Worm (Caenorhabditis elegans) whole organism, mixed stage, embryonic: Measurements from ENCODE around the gene fbxa-224.

Experiments
- bed-3 ChIP-seq: fragments of 200-800 bp; sonication (Bioruptor generic); optimal IDR thresholded peaks from 3 replicates; lab custom pipeline; 2018; ENCODE audit warnings: mild to moderate bottlenecking, missing genetic modification characterization, moderate library complexity, missing compliant biosample characterization
- ceh-43 ChIP-seq: fragments of 200-800 bp; sonication (Bioruptor generic); optimal IDR thresholded peaks from 2 replicates; lab custom pipeline; 2018; ENCODE audit warnings: mild to moderate bottlenecking, missing genetic modification characterization, moderate library complexity, missing compliant biosample characterization
- ceh-83 ChIP-seq: fragments of 200-800 bp; sonication (Bioruptor generic); optimal IDR thresholded peaks from 2 replicates; lab custom pipeline; 2018; ENCODE audit warnings: mild to moderate bottlenecking, missing genetic modification characterization, missing compliant biosample characterization
- ces-1 ChIP-seq: fragments of 150-350 bp; optimal IDR thresholded peaks from 2 replicates; lab custom pipeline; 2014; ENCODE audit warnings: missing biosample characterization, missing genetic modification reagents, missing genetic modification characterization
- cnd-1 ChIP-seq: fragments of 200-800 bp; sonication (Bioruptor generic); optimal IDR thresholded peaks from 2 replicates; lab custom pipeline; 2018; ENCODE audit warnings: mild to moderate bottlenecking, missing genetic modification characterization, missing compliant biosample characterization
- drap-1 ChIP-seq: fragments of 200-800 bp; sonication (Bioruptor generic); optimal IDR thresholded peaks from 3 replicates; lab custom pipeline; 2018; ENCODE audit warnings: mild to moderate bottlenecking, missing genetic modification characterization, missing compliant biosample characterization
- elt-1 ChIP-seq: sonication (generic microtip); optimal IDR thresholded peaks from 2 replicates; lab custom pipeline; 2017; ENCODE audit warnings: missing genetic modification characterization, mild to moderate bottlenecking, missing compliant biosample characterization, antibody characterized with exemption, moderate library complexity, borderline replicate concordance; ENCODE audit not compliant: insufficient read depth
- ham-2 ChIP-seq: fragments of 200-800 bp; sonication (Bioruptor generic); optimal IDR thresholded peaks from 2 replicates; lab custom pipeline; 2018; ENCODE audit warnings: mild to moderate bottlenecking, missing genetic modification characterization, missing compliant biosample characterization
- hlh-1 ChIP-seq: fragments of 150-350 bp; optimal IDR thresholded peaks from 2 replicates; lab custom pipeline; 2014; ENCODE audit warnings: missing biosample characterization, missing genetic modification reagents, missing genetic modification characterization
- lin-13 ChIP-seq: fragments of 150-350 bp; optimal IDR thresholded peaks from 2 replicates; lab custom pipeline; 2014; ENCODE audit warnings: missing biosample characterization, missing genetic modification characterization
- lsy-2 ChIP-seq: fragments of 150-350 bp; optimal IDR thresholded peaks from 2 replicates; lab custom pipeline; 2014; ENCODE audit warnings: missing biosample characterization, missing genetic modification characterization
- mab-5 ChIP-seq: fragments of 150-350 bp; optimal IDR thresholded peaks from 2 replicates; lab custom pipeline; 2014; ENCODE audit warnings: missing biosample characterization, missing genetic modification characterization
- mep-1 ChIP-seq: fragments of 150-350 bp; optimal IDR thresholded peaks from 2 replicates; lab custom pipeline; 2017; ENCODE audit warnings: missing biosample characterization, missing genetic modification reagents, missing genetic modification characterization, inconsistent platforms
- mls-2 ChIP-seq: sonication (generic microtip); optimal IDR thresholded peaks from 2 replicates; lab custom pipeline; 2016; ENCODE audit warnings: mild to moderate bottlenecking, missing genetic modification characterization, moderate library complexity, missing compliant biosample characterization
- nhr-12 ChIP-seq: fragments of 150-350 bp; optimal IDR thresholded peaks from 2 replicates; lab custom pipeline; 2014; ENCODE audit warnings: missing biosample characterization, missing genetic modification characterization
- nhr-2 ChIP-seq: fragments of 150-350 bp; optimal IDR thresholded peaks from 2 replicates; lab custom pipeline; 2014; ENCODE audit warnings: missing biosample characterization, missing genetic modification characterization
- nhr-237 ChIP-seq: fragments of 150-350 bp; optimal IDR thresholded peaks from 2 replicates; lab custom pipeline; 2014; ENCODE audit warnings: missing biosample characterization, missing genetic modification characterization
- nhr-28 ChIP-seq: fragments of 150-350 bp; optimal IDR thresholded peaks from 2 replicates; lab custom pipeline; 2014; ENCODE audit warnings: missing biosample characterization, missing genetic modification characterization
- pha-4 ChIP-seq: fragments of 150-350 bp; optimal IDR thresholded peaks from 2 replicates; lab custom pipeline; 2018; ENCODE audit warnings: missing biosample characterization, missing genetic modification reagents, missing genetic modification characterization
- sem-2 ChIP-seq: fragments of 200-800 bp; sonication (Bioruptor generic); optimal IDR thresholded peaks from 2 replicates; lab custom pipeline; 2018; ENCODE audit warnings: mild to moderate bottlenecking, missing genetic modification characterization, missing compliant biosample characterization
- snpc-4 ChIP-seq: fragments of 150-350 bp; optimal IDR thresholded peaks from 2 replicates; lab custom pipeline; 2014; ENCODE audit warnings: missing biosample characterization, missing genetic modification characterization
- unc-120 ChIP-seq: sonication (generic microtip); optimal IDR thresholded peaks from 2 replicates; lab custom pipeline; 2017; ENCODE audit warnings: missing genetic modification characterization, missing compliant biosample characterization; ENCODE audit not compliant: poor library complexity, severe bottlenecking
- unc-39 ChIP-seq: fragments of 150-350 bp; optimal IDR thresholded peaks from 2 replicates; lab custom pipeline; 2014; ENCODE audit warnings: missing biosample characterization, missing genetic modification characterization
- unc-62 ChIP-seq: fragments of 150-350 bp; optimal IDR thresholded peaks from 2 replicates; lab custom pipeline; 2014; ENCODE audit warnings: missing biosample characterization, missing genetic modification reagents, missing genetic modification characterization
- zip-8 ChIP-seq: fragments of 150-350 bp; optimal IDR thresholded peaks from 2 replicates; lab custom pipeline; 2014; ENCODE audit warnings: missing biosample characterization, missing genetic modification characterization
- ztf-11 ChIP-seq: fragments of 150-350 bp; optimal IDR thresholded peaks from 2 replicates; lab custom pipeline; 2014; ENCODE audit warnings: missing biosample characterization, missing genetic modification characterization

The fbxa-224 gene

ce11 chrII:7577412-7577811 is 29.5 kb upstream of the fbxa-224 start, which contains the start of gene F35D2.6:
F35D2.6 (plus strand) TSS chrII:7577712.
- TF ChIP-seq ham-2 (GFP tag; lab: Kevin White, UChicago), result no peak
- TF ChIP-seq pha-4 (tag; lab: Kevin White, UChicago), result no peak
- TF ChIP-seq elt-1 (tag; lab: Kevin White, UChicago), result no peak
- TF ChIP-seq lin-13 (tag; lab: Kevin White, UChicago), result no peak

- no peak for TF ChIP-seq elt-1 (tag; lab: Kevin White, UChicago)
These were observed 27.7 kb upstream of the fbxa-224 start, which contains the start of gene F35D2.1 for ce11 chrII:7575614-7576013. F35D2.1 (plus strand) TSS chrII:7575914.

ce11 chrII:7574143-7574542 is 26.2 kb upstream of the fbxa-224 start, which contains the start of gene F35D2.2:
F35D2.2 (plus strand) TSS chrII:7574443.
- no peak for TF ChIP-seq ham-2 (GFP tag; lab: Kevin White, UChicago)
- TF ChIP-seq nhr-237 (tag; lab: Kevin White, UChicago), result no peak
- no peak for TF ChIP-seq nhr-12 (tag; lab: Kevin White, UChicago)
- no peak for TF ChIP-seq sem-2 (GFP tag; lab: Kevin White, UChicago)
- TF ChIP-seq mls-2 (tag; lab: Kevin White, UChicago), result no peak
- TF ChIP-seq drap-1 (GFP tag; lab: Kevin White, UChicago), result no peak
- no peak for TF ChIP-seq snpc-4 (tag; lab: Kevin White, UChicago)
- no peak for TF ChIP-seq mep-1 (tag; lab: Kevin White, UChicago)
- TF ChIP-seq nhr-2 (tag; lab: Kevin White, UChicago), result no peak
- TF ChIP-seq elt-1 (tag; lab: Kevin White, UChicago), result no peak
- TF ChIP-seq lsy-2 (tag; lab: Kevin White, UChicago), result no peak
- TF ChIP-seq bed-3 (GFP tag; lab: Kevin White, UChicago), result no peak

ce11 chrII:7570820-7571219 is 22.9 kb upstream of the fbxa-224 start:
- TF ChIP-seq mep-1 (tag; lab: Kevin White, UChicago) (no peak), nhr-2 (tag; lab: Kevin White, UChicago) (peak; percentile 87), bed-3 (GFP tag; lab: Kevin White, UChicago) (no peak), unc-39 (tag; lab: Kevin White, UChicago) (no peak), nhr-28 (tag; lab: Kevin White, UChicago) (no peak), ces-1 (GFP tag; lab: Kevin White, UChicago) (no peak), ztf-11 (no peak)

ce11 chrII:7570305-7570704 is 22.4 kb upstream of the fbxa-224 start, which contains the start of gene F35D2.3:
F35D2.3 (plus strand) TSS chrII:7570605.
- TF ChIP-seq pha-4 (tag; lab: Kevin White, UChicago) (no peak), ham-2 (GFP tag; lab: Kevin White, UChicago) (no peak), mep-1 (tag; lab: Kevin White, UChicago) (no peak), mab-5 (no peak), unc-62 (GFP tag; lab: Kevin White, UChicago) (no peak), cnd-1 (tag; lab: Kevin White, UChicago) (no peak), hlh-1 (tag; lab: Kevin White, UChicago) (no peak), nhr-2 (tag; lab: Kevin White, UChicago) (no peak), ceh-43 (no peak), mls-2 (tag; lab: Kevin White, UChicago) (no peak), ceh-83 (GFP tag; lab: Kevin White, UChicago) (no peak), snpc-4 (tag; lab: Kevin White, UChicago) (no peak), ztf-11 (no peak), nhr-12 (tag; lab: Kevin White, UChicago) (no peak), zip-8 (tag; lab: Kevin White, UChicago) (no peak)

ce11 chrII:7562616-7563015 is 14.7 kb upstream of the fbxa-224 start:
- TF ChIP-seq unc-39 (tag; lab: Kevin White, UChicago) (no peak), drap-1 (GFP tag; lab: Kevin White, UChicago) (no peak), unc-120 (no peak), ces-1 (GFP tag; lab: Kevin White, UChicago) (peak; percentile 40), lsy-2 (tag; lab: Kevin White, UChicago) (no peak)
- TF ChIP-seq, all 35 proteins: peak for 1
